Worm (Caenorhabditis elegans) whole organism, young adult: Measurements from ENCODE around the gene sna-2.

ENCODE experiments used
- C06A6.2 ChIP-seq: fragments of 200-800 bp; sonication (Bioruptor generic); conservative IDR thresholded peaks from 2 replicates; pipeline ENCODE4 v1.3.6; 2022; ENCODE audit warnings: missing genetic modification characterization, missing compliant biosample characterization
- C17E4.6 ChIP-seq: fragments of 200-800 bp; sonication (Bioruptor generic); IDR thresholded peaks from 2 replicates; pipeline ENCODE4 v1.3.6; 2022; ENCODE audit warnings: missing genetic modification reagents, missing genetic modification characterization, missing compliant biosample characterization
- F37B4.10 ChIP-seq: fragments of 200-800 bp; sonication (Bioruptor generic); IDR thresholded peaks from 2 replicates; pipeline ENCODE4 v1.3.6; 2022; ENCODE audit warnings: missing genetic modification characterization, missing compliant biosample characterization
- F57A8.1 ChIP-seq: fragments of 200-800 bp; sonication (Bioruptor generic); optimal IDR thresholded peaks from 2 replicates; lab custom pipeline; 2018; ENCODE audit warnings: mild to moderate bottlenecking, missing genetic modification characterization, moderate library complexity, missing compliant biosample characterization
- F57C9.4 ChIP-seq: sonication (generic microtip); optimal IDR thresholded peaks from 2 replicates; lab custom pipeline; 2017; ENCODE audit warnings: mild to moderate bottlenecking, missing genetic modification characterization, missing compliant biosample characterization
- Y53F4B.3 ChIP-seq: fragments of 200-800 bp; sonication (Bioruptor generic); IDR thresholded peaks from 2 replicates; pipeline ENCODE4 v1.3.6; 2022; ENCODE audit warnings: missing genetic modification reagents, missing genetic modification characterization, missing compliant biosample characterization
- Y56A3A.18 ChIP-seq: fragments of 200-800 bp; sonication (Bioruptor generic); IDR thresholded peaks from 2 replicates; pipeline ENCODE4 v1.3.6; 2022; ENCODE audit warnings: missing genetic modification reagents, missing genetic modification characterization, missing compliant biosample characterization
- athp-1 ChIP-seq: sonication (generic microtip); optimal IDR thresholded peaks from 2 replicates; lab custom pipeline; 2017; ENCODE audit warnings: mild to moderate bottlenecking, missing genetic modification characterization, missing compliant biosample characterization
- attf-3 ChIP-seq: fragments of 200-800 bp; sonication (Bioruptor generic); conservative IDR thresholded peaks from 2 replicates; pipeline ENCODE4 v1.3.6; 2022; ENCODE audit warnings: missing genetic modification reagents, missing genetic modification characterization, missing compliant biosample characterization
- attf-5 ChIP-seq: fragments of 200-800 bp; sonication (Bioruptor generic); optimal IDR thresholded peaks from 2 replicates; lab custom pipeline; 2018; ENCODE audit warnings: mild to moderate bottlenecking, missing genetic modification characterization, missing compliant biosample characterization
- attf-6 ChIP-seq: fragments of 200-800 bp; sonication (Bioruptor generic); IDR thresholded peaks from 2 replicates; pipeline ENCODE4 v1.3.6; 2022; ENCODE audit warnings: missing genetic modification reagents, missing genetic modification characterization, missing compliant biosample characterization
- ccch-3 ChIP-seq: fragments of 200-800 bp; sonication (Bioruptor generic); optimal IDR thresholded peaks from 2 replicates; lab custom pipeline; 2018; ENCODE audit warnings: mild to moderate bottlenecking, missing genetic modification characterization, missing compliant biosample characterization
- ceh-100 ChIP-seq: fragments of 200-800 bp; sonication (Bioruptor generic); IDR thresholded peaks from 2 replicates; pipeline ENCODE4 v1.3.6; 2022; ENCODE audit warnings: missing genetic modification reagents, missing genetic modification characterization, missing compliant biosample characterization
- ceh-40 ChIP-seq: fragments of 200-800 bp; sonication (Bioruptor generic); IDR thresholded peaks from 2 replicates; pipeline ENCODE4 v1.3.6; 2022; ENCODE audit warnings: missing genetic modification characterization, missing compliant biosample characterization
- ceh-79 ChIP-seq: sonication (generic microtip); optimal IDR thresholded peaks from 2 replicates; lab custom pipeline; 2017; ENCODE audit warnings: mild to moderate bottlenecking, missing genetic modification characterization, missing compliant biosample characterization
- chd-7 ChIP-seq: sonication (generic microtip); optimal IDR thresholded peaks from 2 replicates; lab custom pipeline; 2016; ENCODE audit warnings: mild to moderate bottlenecking, missing genetic modification characterization, moderate library complexity, missing compliant biosample characterization
- dox-1 ChIP-seq: fragments of 200-800 bp; sonication (Bioruptor generic); IDR thresholded peaks from 2 replicates; pipeline ENCODE4 v1.3.6; 2022; ENCODE audit warnings: missing genetic modification reagents, missing genetic modification characterization, missing compliant biosample characterization
- dpff-1 ChIP-seq: sonication (generic microtip); optimal IDR thresholded peaks from 2 replicates; lab custom pipeline; 2017; ENCODE audit warnings: mild to moderate bottlenecking, missing genetic modification characterization, missing compliant biosample characterization
- efl-1 ChIP-seq: fragments of 150-350 bp; optimal IDR thresholded peaks from 2 replicates; lab custom pipeline; 2014; ENCODE audit warnings: missing biosample characterization, missing genetic modification reagents, missing genetic modification characterization
- egrh-3 ChIP-seq: fragments of 200-800 bp; sonication (Bioruptor generic); IDR thresholded peaks from 2 replicates; pipeline ENCODE4 v1.3.6; 2022; ENCODE audit warnings: missing genetic modification reagents, missing genetic modification characterization, missing compliant biosample characterization
- hmg-1.2 ChIP-seq: fragments of 200-800 bp; sonication (Bioruptor generic); IDR thresholded peaks from 2 replicates; pipeline ENCODE4 v1.3.6; 2022; ENCODE audit warnings: missing genetic modification reagents, missing genetic modification characterization, missing compliant biosample characterization
- hmg-20 ChIP-seq: fragments of 200-800 bp; sonication (Bioruptor generic); IDR thresholded peaks from 2 replicates; pipeline ENCODE4 v1.3.6; 2022; ENCODE audit warnings: missing genetic modification reagents, missing genetic modification characterization, missing compliant biosample characterization
- hrde-1 ChIP-seq: sonication (generic microtip); optimal IDR thresholded peaks from 2 replicates; lab custom pipeline; 2016; ENCODE audit warnings: missing genetic modification characterization, mild to moderate bottlenecking, missing compliant biosample characterization, moderate library complexity, missing genotype, missing genetic modification reagents, borderline replicate concordance
- lag-1 ChIP-seq: fragments of 200-800 bp; sonication (Bioruptor generic); IDR thresholded peaks from 2 replicates; pipeline ENCODE4 v1.3.6; 2022; ENCODE audit warnings: missing genetic modification reagents, missing genetic modification characterization, missing compliant biosample characterization
- let-607 ChIP-seq, 2 experiments: fragments of 200-800 bp in 1 of 2; sonication (Bioruptor generic) in 1 of 2; sonication (generic microtip) in 1 of 2; optimal IDR thresholded peaks; 2 replicates each; lab custom pipeline; 2016 to 2018; ENCODE audit warnings: mild to moderate bottlenecking in 2 of 2, missing compliant biosample characterization in 2 of 2, missing genetic modification characterization in 2 of 2, moderate library complexity in 2 of 2, missing genotype in 1 of 2
- lsl-1 ChIP-seq: fragments of 200-800 bp; sonication (Bioruptor generic); optimal IDR thresholded peaks from 2 replicates; lab custom pipeline; 2018; ENCODE audit warnings: mild to moderate bottlenecking, missing genetic modification characterization, moderate library complexity, missing compliant biosample characterization
- madf-6 ChIP-seq: fragments of 200-800 bp; sonication (Bioruptor generic); IDR thresholded peaks from 2 replicates; pipeline ENCODE4 v1.3.6; 2022; ENCODE audit warnings: missing genetic modification reagents, missing genetic modification characterization, missing compliant biosample characterization
- madf-8 ChIP-seq: fragments of 200-800 bp; sonication (Bioruptor generic); conservative IDR thresholded peaks from 2 replicates; pipeline ENCODE4 v1.3.6; 2022; ENCODE audit warnings: missing genetic modification reagents, missing genetic modification characterization, missing compliant biosample characterization
- nhr-80 ChIP-seq: sonication (generic microtip); optimal IDR thresholded peaks from 2 replicates; lab custom pipeline; 2016; ENCODE audit warnings: missing genetic modification characterization, missing compliant biosample characterization
- pbrm-1 ChIP-seq: fragments of 200-800 bp; sonication (Bioruptor generic); IDR thresholded peaks from 2 replicates; pipeline ENCODE4 v1.3.6; 2022; ENCODE audit warnings: missing genetic modification reagents, missing genetic modification characterization, missing compliant biosample characterization
- pha-4 ChIP-seq: fragments of 150-350 bp; sonication (generic microtip); optimal IDR thresholded peaks from 2 replicates; lab custom pipeline; 2014; ENCODE audit warnings: missing biosample characterization, missing genetic modification reagents, missing genetic modification characterization
- rec-8 ChIP-seq, 2 experiments: sonication (generic microtip); optimal IDR thresholded peaks; 2 replicates each; lab custom pipeline; 2016; ENCODE audit warnings: mild to moderate bottlenecking in 2 of 2, missing genetic modification characterization in 2 of 2, missing genetic modification reagents in 2 of 2, missing genotype in 2 of 2, missing biosample characterization in 1 of 2, missing compliant biosample characterization in 1 of 2, moderate library complexity in 1 of 2
- snpc-1.1 ChIP-seq: sonication (generic microtip); optimal IDR thresholded peaks from 2 replicates; lab custom pipeline; 2017; ENCODE audit warnings: missing genetic modification characterization, mild to moderate bottlenecking, missing compliant biosample characterization, antibody characterized with exemption, moderate library complexity, missing genotype, missing genetic modification reagents; ENCODE audit not compliant: insufficient read depth
- snpc-4 ChIP-seq, 5 experiments: fragments of 150-350 bp in 1 of 5; sonication (generic microtip) in 4 of 5; optimal IDR thresholded peaks; 2 replicates each; lab custom pipeline; 2014 to 2018; ENCODE audit warnings: missing genetic modification characterization in 5 of 5, missing biosample characterization in 3 of 5, antibody characterized with exemption in 2 of 5, mild to moderate bottlenecking in 2 of 5, missing compliant biosample characterization in 2 of 5, missing genotype in 2 of 5, moderate library complexity in 2 of 5, missing genetic modification reagents in 1 of 5
- unc-130 ChIP-seq: sonication (generic microtip); optimal IDR thresholded peaks from 2 replicates; lab custom pipeline; 2016; ENCODE audit warnings: missing genetic modification reagents, missing genetic modification characterization, missing compliant biosample characterization
- unc-62 ChIP-seq: fragments of 150-350 bp; optimal IDR thresholded peaks from 2 replicates; lab custom pipeline; 2014; ENCODE audit warnings: missing biosample characterization, missing genetic modification reagents, missing genetic modification characterization
- xnd-1 ChIP-seq: sonication (generic microtip); optimal IDR thresholded peaks from 2 replicates; lab custom pipeline; 2016; ENCODE audit warnings: missing genotype, missing genetic modification reagents, missing genetic modification characterization, missing compliant biosample characterization
- zfh-2 ChIP-seq: fragments of 200-800 bp; sonication (Bioruptor generic); conservative IDR thresholded peaks from 2 replicates; pipeline ENCODE4 v1.3.6; 2022; ENCODE audit warnings: missing genetic modification reagents, missing genetic modification characterization, missing compliant biosample characterization
- ztf-18 ChIP-seq: sonication (generic microtip); optimal IDR thresholded peaks from 2 replicates; lab custom pipeline; 2016; ENCODE audit warnings: missing genotype, mild to moderate bottlenecking, missing genetic modification characterization, missing compliant biosample characterization
- ztf-28 ChIP-seq: fragments of 200-800 bp; sonication (Bioruptor generic); IDR thresholded peaks from 2 replicates; pipeline ENCODE4 v1.3.6; 2022; ENCODE audit warnings: missing genetic modification reagents, missing genetic modification characterization, missing compliant biosample characterization

sna-2 gene

DNA sequence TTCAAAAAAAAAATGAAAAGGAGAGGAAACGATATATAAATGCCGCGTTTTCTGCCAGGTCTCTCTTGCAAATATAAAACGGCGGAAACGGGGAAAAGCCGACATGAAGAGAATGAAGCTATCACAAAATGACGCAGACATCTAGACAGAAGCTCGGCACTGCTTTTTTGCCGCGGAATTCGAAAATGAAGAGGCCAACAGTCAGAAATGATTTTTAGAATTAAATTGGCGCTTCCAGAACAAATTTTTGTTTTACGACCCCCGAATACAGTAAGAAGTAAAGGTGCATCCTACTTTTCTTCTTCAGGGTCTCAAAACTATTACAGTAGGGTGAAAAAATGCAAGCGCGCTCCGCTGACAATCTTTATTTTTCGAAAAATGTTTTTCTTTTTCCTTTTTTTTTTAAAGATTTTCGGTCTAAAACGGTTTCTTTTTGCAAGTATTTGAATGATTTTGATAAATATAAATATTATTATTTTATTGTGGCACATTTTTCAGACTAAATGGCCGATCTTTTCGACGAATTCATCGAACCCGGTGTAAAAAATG, 47.8 kb upstream of the sna-2 start, which contains the start of gene mtr-4 (continued):
- TF ChIP-seq C17E4.6 (GFP tag; lab: Robert Waterston, UW) (peak; percentile 23; the same call in 1 of the 2 replicates), hmg-20 (GFP tag; lab: Robert Waterston, UW) (no peak), nhr-80 (tag; lab: Kevin White, UChicago) (peak; percentile 69), athp-1 (peak; percentile 34), snpc-4 (GFP tag; optimal IDR thresholded peaks at IDR 0.05; lab: Kevin White, UChicago) (peak; percentile 64), snpc-4 (tag; optimal IDR thresholded peaks at IDR 0.05; lab: Kevin White, UChicago) (peak in 3 of 4 experiments; percentile 9 to 71 (median 69)), madf-6 (GFP tag; lab: Robert Waterston, UW) (peak; percentile 96), chd-7 (tag; lab: Kevin White, UChicago) (no peak), ceh-100 (GFP tag; lab: Robert Waterston, UW) (peak; percentile 43), lsl-1 (GFP tag; lab: Kevin White, UChicago) (peak; percentile 98), attf-3 (peak; percentile 40), attf-6 (0 out of 2 replicates have a peak, but pooled peaks have one; percentile 17), ccch-3 (GFP tag; lab: Kevin White, UChicago) (no peak), dox-1 (peak; percentile 77; the same call in 1 of the 2 replicates)

DNA sequence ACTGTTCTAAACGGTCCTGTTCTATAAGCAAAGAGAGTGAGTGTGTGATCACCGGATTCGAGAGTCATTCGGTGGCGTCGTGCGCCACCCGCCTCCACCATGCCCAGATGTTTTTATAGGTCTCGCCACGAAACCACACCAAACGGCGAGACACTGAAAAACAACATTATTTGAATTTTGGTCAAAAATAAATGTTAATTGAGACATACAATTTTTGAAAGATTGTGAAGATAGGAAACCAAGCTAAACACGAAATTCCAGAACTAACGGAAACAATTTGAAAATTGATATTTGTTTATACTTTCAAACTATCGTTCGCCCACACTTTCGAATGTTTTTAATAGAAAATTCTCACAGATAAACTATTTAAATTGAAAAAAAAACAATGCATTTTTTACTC, 47.0 kb upstream of the sna-2 start, which contains the start of gene catp-6:
catp-6 (minus strand) TSS at position 101 of the 400 bp plus-strand sequence.
- TF ChIP-seq dpff-1 (no peak), ceh-79 (tag; lab: Kevin White, UChicago) (no peak), ztf-18 (tag; lab: Kevin White, UChicago) (no peak), ceh-40 (no peak), lsl-1 (GFP tag; lab: Kevin White, UChicago) (no peak), hmg-1.2 (GFP tag; lab: Robert Waterston, UW) (no peak), snpc-1.1 (tag; lab: Kevin White, UChicago) (no peak), ztf-28 (GFP tag; lab: Robert Waterston, UW) (no peak), F57A8.1 (no peak), attf-5 (GFP tag; lab: Kevin White, UChicago) (no peak), pbrm-1 (GFP tag; lab: Robert Waterston, UW) (no peak)

DNA sequence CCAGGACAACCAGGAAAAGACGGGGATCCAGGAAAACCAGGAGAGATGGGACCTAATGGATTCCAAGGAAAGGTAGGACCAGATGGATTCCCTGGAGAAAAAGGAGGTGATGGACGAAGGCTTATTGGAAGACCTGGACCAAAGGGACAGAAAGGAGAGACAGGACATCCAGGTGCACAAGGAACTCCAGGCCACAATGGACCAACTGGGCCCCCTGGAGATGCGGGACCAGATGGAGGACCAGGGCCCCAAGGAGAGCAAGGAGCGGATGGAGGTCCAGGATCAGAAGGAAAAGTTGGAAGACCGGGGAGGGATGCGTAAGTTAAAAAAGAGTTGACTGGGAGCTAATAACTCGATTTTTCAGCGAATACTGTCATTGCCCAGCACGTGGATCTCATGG, 45.2 kb upstream of the sna-2 start:
- TF ChIP-seq pha-4, result no peak
- TF ChIP-seq F37B4.10, result 0 out of 2 replicates have a peak, but pooled peaks have one; percentile 51
- no peak for TF ChIP-seq efl-1 (GFP tag; lab: Kevin White, UChicago)
- no peak for TF ChIP-seq rec-8 (tag; optimal IDR thresholded peaks at IDR 0.05; lab: Kevin White, UChicago)
- TF ChIP-seq dox-1, result no peak
- no peak for TF ChIP-seq C06A6.2 (GFP tag; lab: Robert Waterston, UW)
- no peak; the same call in 1 of the 2 replicates for TF ChIP-seq egrh-3
- peak; percentile 65 for TF ChIP-seq zfh-2 (GFP tag; lab: Robert Waterston, UW)
- TF ChIP-seq unc-62 (GFP tag; lab: Kevin White, UChicago), result no peak
- 0 out of 2 replicates have a peak, but pooled peaks have one; percentile 16 for TF ChIP-seq madf-8 (GFP tag; lab: Robert Waterston, UW)
- TF ChIP-seq ztf-28 (GFP tag; lab: Robert Waterston, UW), result no peak
- TF ChIP-seq attf-3, result no peak

DNA sequence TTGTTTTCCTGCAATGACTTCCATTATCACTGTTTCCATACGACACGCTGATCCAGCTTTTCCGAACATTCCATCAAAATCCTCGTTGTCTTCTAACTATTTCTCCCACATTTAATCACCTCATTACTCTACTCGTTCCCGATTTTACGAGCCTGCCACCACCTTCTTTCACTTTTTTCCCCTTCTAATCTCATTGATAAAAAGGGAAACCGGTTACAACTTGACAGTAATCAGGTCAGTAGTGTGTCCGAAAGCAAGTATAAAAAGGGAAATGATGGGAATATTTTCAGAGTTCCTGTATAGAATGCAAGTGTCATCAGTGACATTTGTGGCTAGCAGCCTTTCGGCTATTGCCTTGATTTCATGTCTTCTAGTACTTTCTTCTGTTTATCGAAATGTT, 44.2 kb upstream of the sna-2 start, which contains the start of gene col-123:
col-123 (plus strand) TSS at position 301 of the 400 bp plus-strand sequence.
- TF ChIP-seq let-607 (tag; optimal IDR thresholded peaks at IDR 0.05; lab: Kevin White, UChicago) (no peak), unc-130 (GFP tag; lab: Kevin White, UChicago) (no peak), hrde-1 (tag; lab: Kevin White, UChicago) (no peak), xnd-1 (no peak), Y53F4B.3 (GFP tag; lab: Robert Waterston, UW) (no peak), pha-4 (no peak), lag-1 (GFP tag; lab: Robert Waterston, UW) (no peak), F57C9.4 (no peak), ztf-18 (tag; lab: Kevin White, UChicago) (no peak), Y56A3A.18 (GFP tag; lab: Robert Waterston, UW) (no peak), efl-1 (GFP tag; lab: Kevin White, UChicago) (no peak), C06A6.2 (GFP tag; lab: Robert Waterston, UW) (no peak)
